Worm (Caenorhabditis elegans) whole organism, L4 larva: ENCODE results near the gene Y49F6B.8.

Source experiments
- F10B5.3 ChIP-seq: sonication (generic microtip); optimal IDR thresholded peaks from 2 replicates; lab custom pipeline; 2016; ENCODE audit warnings: mild to moderate bottlenecking, missing genetic modification characterization, missing compliant biosample characterization
- Y105C5A.15 ChIP-seq: fragments of 200-800 bp; sonication (Bioruptor generic); IDR thresholded peaks from 2 replicates; pipeline ENCODE4 v1.3.6; 2022; ENCODE audit warnings: missing genetic modification characterization, missing compliant biosample characterization
- ceh-82 ChIP-seq: sonication (generic microtip); optimal IDR thresholded peaks from 2 replicates; lab custom pipeline; 2017; ENCODE audit warnings: missing biosample characterization, missing genetic modification characterization
- dmd-8 ChIP-seq: fragments of 200-800 bp; sonication (Bioruptor generic); IDR thresholded peaks from 2 replicates; pipeline ENCODE4 v1.3.6; 2022; ENCODE audit warnings: missing genetic modification characterization, missing compliant biosample characterization
- mep-1 ChIP-seq: fragments of 150-350 bp; sonication (generic microtip); optimal IDR thresholded peaks from 3 replicates; lab custom pipeline; 2014; ENCODE audit warnings: missing biosample characterization, missing genetic modification characterization
- unc-62 ChIP-seq, 3 experiments: fragments of 150-350 bp in 1 of 3; sonication (generic microtip); optimal IDR thresholded peaks in 2 of 3; peaks in 1 of 3; 1 replicate in 1 of 3; 2 replicates in 2 of 3; lab custom pipeline; 2014 to 2017; ENCODE audit warnings: missing biosample characterization in 3 of 3, missing genetic modification characterization in 3 of 3, missing genetic modification reagents in 3 of 3, missing genotype in 1 of 3
- vab-7 ChIP-seq: fragments of 200-800 bp; sonication (Bioruptor generic); IDR thresholded peaks from 2 replicates; pipeline ENCODE4 v1.3.6; 2022; ENCODE audit warnings: missing genetic modification reagents, missing genetic modification characterization, missing compliant biosample characterization
- zip-11 ChIP-seq: fragments of 200-800 bp; sonication (Bioruptor generic); IDR thresholded peaks from 2 replicates; pipeline ENCODE4 v1.3.6; 2022; ENCODE audit warnings: missing genetic modification characterization, missing compliant biosample characterization
- ztf-11 ChIP-seq: fragments of 150-350 bp; optimal IDR thresholded peaks from 2 replicates; lab custom pipeline; 2014; ENCODE audit warnings: missing biosample characterization, missing genetic modification characterization

DNA sequence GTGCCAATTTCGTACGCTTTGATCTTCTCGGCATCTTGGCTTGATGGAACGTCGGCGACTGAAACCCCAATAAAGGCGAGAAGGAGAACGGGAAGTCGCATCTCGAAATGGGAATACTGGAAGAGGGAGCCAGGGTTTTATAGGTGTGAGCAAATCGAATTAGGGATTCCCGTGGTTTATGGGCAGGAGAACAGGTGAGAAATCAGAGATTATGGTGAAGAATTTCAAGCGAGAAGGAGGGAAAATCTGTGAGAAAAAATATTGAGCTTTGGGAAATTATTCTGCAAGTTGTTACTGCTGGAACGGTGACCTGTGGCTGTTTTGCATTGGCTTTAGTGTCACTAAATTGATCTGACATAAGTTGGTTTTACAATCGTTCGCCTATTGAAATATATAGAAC is 9.9 kb downstream of the Y49F6B.8 start, which contains the start of gene Y49F6B.13:
- no peak for TF ChIP-seq mep-1 (tag; lab: Kevin White, UChicago)
- no peak for TF ChIP-seq vab-7 (GFP tag; lab: Robert Waterston, UW)
- TF ChIP-seq zip-11 (GFP tag; lab: Robert Waterston, UW) = no peak
- TF ChIP-seq ztf-11 (tag; lab: Kevin White, UChicago) = no peak
- TF ChIP-seq dmd-8 = no peak
- no peak for TF ChIP-seq ceh-82 (tag; lab: Kevin White, UChicago)
- TF ChIP-seq Y105C5A.15 = no peak
- TF ChIP-seq F10B5.3 = no peak
- no peak for TF ChIP-seq unc-62 (GFP tag; optimal IDR thresholded peaks at IDR 0.05 in 1 of 2; lab: Kevin White, UChicago)
- no peak for TF ChIP-seq unc-62 (tag; optimal IDR thresholded peaks at IDR 0.05; lab: Kevin White, UChicago)
